Worm (Caenorhabditis elegans): ENCODE results near the gene ZK250.14.

Gene ZK250.14

ce11 chrII:1946427-1946826 is 1.4 kb upstream of the ZK250.14 start, which contains the start of gene math-48:
TSS of gene math-48 (minus strand) at chrII:1946527.
- no peak for TF ChIP-seq unc-39 (tag; optimal IDR thresholded peaks at IDR 0.05)

- TF ChIP-seq elt-1 (tag; optimal IDR thresholded peaks at IDR 0.05; ENCODE audit: borderline replicate concordance, insufficient read depth) (no peak), sem-2 (GFP tag; optimal IDR thresholded peaks at IDR 0.05) (no peak), snpc-4 (tag; optimal IDR thresholded peaks at IDR 0.05) (no peak), unc-120 (tag; optimal IDR thresholded peaks at IDR 0.05; ENCODE audit: poor library complexity, severe bottlenecking) (no peak)
These were observed 5.3 kb downstream of the ZK250.14 start, which contains the start of gene ZK250.13 for ce11 chrII:1939652-1940051. TSS of gene ZK250.13 (minus strand) at chrII:1939752.

- TF ChIP-seq ham-2 (GFP tag; optimal IDR thresholded peaks at IDR 0.05) (no peak), hlh-1 (tag; optimal IDR thresholded peaks at IDR 0.05) (no peak), pha-4 (tag; optimal IDR thresholded peaks at IDR 0.05) (no peak), zip-8 (tag; optimal IDR thresholded peaks at IDR 0.05) (no peak), lin-32 (GFP tag; optimal IDR thresholded peaks at IDR 0.05) (no peak), blmp-1 (tag; optimal IDR thresholded peaks at IDR 0.05) (no peak), elt-1 (tag; optimal IDR thresholded peaks at IDR 0.05; ENCODE audit: borderline replicate concordance, insufficient read depth) (no peak), nhr-12 (tag; optimal IDR thresholded peaks at IDR 0.05) (no peak), mep-1 (tag; optimal IDR thresholded peaks at IDR 0.05) (no peak), snpc-4 (tag; optimal IDR thresholded peaks at IDR 0.05) (no peak)
These were observed 16.4 kb downstream of the ZK250.14 start for ce11 chrII:1928578-1928977.

- no peak for TF ChIP-seq sem-2 (GFP tag; optimal IDR thresholded peaks at IDR 0.05)
- TF ChIP-seq unc-62 (GFP tag; optimal IDR thresholded peaks at IDR 0.05): no peak
- no peak for TF ChIP-seq nhr-28 (tag; optimal IDR thresholded peaks at IDR 0.05)
- no peak for TF ChIP-seq flh-1 (GFP tag; optimal IDR thresholded peaks at IDR 0.05)
- TF ChIP-seq unc-39 (tag; optimal IDR thresholded peaks at IDR 0.05): no peak
- no peak for TF ChIP-seq elt-3 (tag; optimal IDR thresholded peaks at IDR 0.05)
- TF ChIP-seq sptf-1 (tag; optimal IDR thresholded peaks at IDR 0.05): no peak
- no peak for TF ChIP-seq mep-1 (tag; optimal IDR thresholded peaks at IDR 0.05)
- no peak for TF ChIP-seq lsy-2 (tag; optimal IDR thresholded peaks at IDR 0.05)
- TF ChIP-seq ztf-11 (tag; optimal IDR thresholded peaks at IDR 0.05): no peak
- TF ChIP-seq ceh-39 (tag; optimal IDR thresholded peaks at IDR 0.05): no peak
These were observed 18.8 kb downstream of the ZK250.14 start, which contains the start of gene F52C6.2 for ce11 chrII:1926162-1926561. TSS of gene F52C6.2 (plus strand) at chrII:1926462.

- TF ChIP-seq drap-1 (GFP tag; optimal IDR thresholded peaks at IDR 0.05) (no peak), flh-1 (GFP tag; optimal IDR thresholded peaks at IDR 0.05) (no peak), ztf-11 (tag; optimal IDR thresholded peaks at IDR 0.05) (no peak), bed-3 (GFP tag; optimal IDR thresholded peaks at IDR 0.05) (no peak), unc-62 (GFP tag; optimal IDR thresholded peaks at IDR 0.05) (no peak), nhr-76 (tag; optimal IDR thresholded peaks at IDR 0.05) (no peak), zip-8 (tag; optimal IDR thresholded peaks at IDR 0.05) (no peak), sptf-1 (tag; optimal IDR thresholded peaks at IDR 0.05) (no peak), mls-2 (tag; optimal IDR thresholded peaks at IDR 0.05) (no peak), ceh-43 (GFP tag; optimal IDR thresholded peaks at IDR 0.05) (no peak), M03D4.4 (tag; optimal IDR thresholded peaks at IDR 0.05) (no peak), blmp-1 (tag; optimal IDR thresholded peaks at IDR 0.05) (no peak), ceh-39 (tag; optimal IDR thresholded peaks at IDR 0.05) (no peak), lsy-2 (tag; optimal IDR thresholded peaks at IDR 0.05) (no peak), sem-2 (GFP tag; optimal IDR thresholded peaks at IDR 0.05) (no peak), nhr-237 (tag; optimal IDR thresholded peaks at IDR 0.05) (no peak), nhr-28 (tag; optimal IDR thresholded peaks at IDR 0.05) (no peak), hlh-1 (tag; optimal IDR thresholded peaks at IDR 0.05) (no peak), pha-4 (tag; optimal IDR thresholded peaks at IDR 0.05) (no peak)
These were observed 20.5 kb downstream of the ZK250.14 start, which contains the start of gene F52C6.3 for ce11 chrII:1924459-1924858. TSS of gene F52C6.3 (plus strand) at chrII:1924759.

ce11 chrII:1922665-1923187 is 22.3 kb downstream of the ZK250.14 start, which contains the start of the genes bath-2 and F52C6.4:
TSS of gene bath-2 (minus strand) at chrII:1922765.
TSS of gene F52C6.4 (plus strand) at chrII:1923137.
- no peak for TF ChIP-seq hlh-1 (tag; optimal IDR thresholded peaks at IDR 0.05)
- TF ChIP-seq lin-13 (tag; optimal IDR thresholded peaks at IDR 0.05): no peak
- no peak for TF ChIP-seq zip-8 (tag; optimal IDR thresholded peaks at IDR 0.05)
- no peak for TF ChIP-seq nhr-237 (tag; optimal IDR thresholded peaks at IDR 0.05)
- TF ChIP-seq nhr-12 (tag; optimal IDR thresholded peaks at IDR 0.05): no peak
- TF ChIP-seq ham-2 (GFP tag; optimal IDR thresholded peaks at IDR 0.05): no peak
- TF ChIP-seq unc-39 (tag; optimal IDR thresholded peaks at IDR 0.05): no peak
- no peak for TF ChIP-seq M03D4.4 (tag; optimal IDR thresholded peaks at IDR 0.05)
- TF ChIP-seq nhr-28 (tag; optimal IDR thresholded peaks at IDR 0.05): no peak
- no peak for TF ChIP-seq blmp-1 (tag; optimal IDR thresholded peaks at IDR 0.05)
- no peak for TF ChIP-seq pha-4 (tag; optimal IDR thresholded peaks at IDR 0.05)
- no peak for TF ChIP-seq cnd-1 (tag; optimal IDR thresholded peaks at IDR 0.05)

Measured in whole organism, mixed stage, embryonic.